Fruit fly (Drosophila melanogaster): ENCODE results near the gene cold.

The cold gene

dm6 chr2L:624317-624716 is 50.2 kb downstream of the cold start, which contains the start of gene lectin-21Ca:
TSS of gene lectin-21Ca (plus strand) at chr2L:624617.
- no peak for TF ChIP-seq bab1 (GFP tag; optimal IDR thresholded peaks at IDR 0.05)
- no peak for TF ChIP-seq CG12768 (GFP tag; optimal IDR thresholded peaks at IDR 0.05)
- TF ChIP-seq CG14711 (tag; optimal IDR thresholded peaks at IDR 0.05) = no peak
- no peak for TF ChIP-seq kay (GFP tag; ENCODE audit: borderline replicate concordance)
- no peak for TF ChIP-seq CG1620 (GFP tag; optimal IDR thresholded peaks at IDR 0.05)
- no peak for TF ChIP-seq pad (GFP tag; optimal IDR thresholded peaks at IDR 0.05)
